Worm (Caenorhabditis elegans) whole organism, L3 larva: Measurements from ENCODE around the gene tsct-1.

Source experiments
- fkh-2 ChIP-seq: fragments of 150-350 bp; optimal IDR thresholded peaks from 2 replicates; lab custom pipeline; 2014; ENCODE audit warnings: missing biosample characterization, missing genetic modification reagents, missing genetic modification characterization
- lin-39 ChIP-seq: fragments of 150-350 bp; optimal IDR thresholded peaks from 2 replicates; lab custom pipeline; 2018; ENCODE audit warnings: missing biosample characterization, missing genetic modification reagents, missing genetic modification characterization
- nhr-237 ChIP-seq: fragments of 150-350 bp; optimal IDR thresholded peaks from 2 replicates; lab custom pipeline; 2014; ENCODE audit warnings: missing biosample characterization, missing genetic modification characterization
- nhr-28 ChIP-seq: fragments of 150-350 bp; optimal IDR thresholded peaks from 2 replicates; lab custom pipeline; 2014; ENCODE audit warnings: missing biosample characterization, missing genetic modification characterization
- nhr-77 ChIP-seq: fragments of 150-350 bp; optimal IDR thresholded peaks from 2 replicates; lab custom pipeline; 2014; ENCODE audit warnings: missing biosample characterization, missing genetic modification characterization
- pqm-1 ChIP-seq: fragments of 150-350 bp; optimal IDR thresholded peaks from 2 replicates; lab custom pipeline; 2017; ENCODE audit warnings: missing biosample characterization, missing genetic modification characterization, inconsistent platforms
- skn-1 ChIP-seq: fragments of 150-350 bp; optimal IDR thresholded peaks from 2 replicates; lab custom pipeline; 2014; ENCODE audit warnings: missing biosample characterization, missing genetic modification characterization
- tbx-2 ChIP-seq: sonication (generic microtip); optimal IDR thresholded peaks from 2 replicates; lab custom pipeline; 2016; ENCODE audit warnings: mild to moderate bottlenecking, missing genetic modification characterization, missing compliant biosample characterization
- unc-62 ChIP-seq: fragments of 150-350 bp; sonication (generic microtip); optimal IDR thresholded peaks from 4 replicates; lab custom pipeline; 2014; ENCODE audit warnings: missing biosample characterization, missing genetic modification reagents, missing genetic modification characterization

DNA sequence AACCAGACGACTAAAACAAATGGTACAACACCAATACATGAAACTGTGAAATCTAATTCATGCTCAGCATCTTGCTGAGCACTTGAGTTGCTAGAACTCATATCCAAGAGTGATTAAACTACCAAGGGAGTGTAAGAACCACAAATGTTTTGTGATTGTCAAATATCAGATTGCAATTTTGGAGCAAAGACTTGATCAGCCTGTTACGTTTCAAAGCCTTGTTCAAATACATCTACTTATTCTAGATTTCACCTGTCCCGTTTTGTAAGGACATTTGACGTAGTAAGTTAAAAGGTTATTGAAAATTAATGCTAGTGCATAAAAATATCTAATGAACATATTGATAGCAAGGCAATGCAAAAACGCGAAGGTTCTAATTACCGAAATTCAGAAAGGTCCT, 43.4 kb downstream of the tsct-1 start, which contains the start of gene F45E6.1:
- TF ChIP-seq unc-62 (GFP tag; lab: Kevin White, UChicago) = no peak
- TF ChIP-seq lin-39 (tag; lab: Kevin White, UChicago) = no peak
- TF ChIP-seq skn-1 (tag; lab: Kevin White, UChicago) = no peak
- no peak for TF ChIP-seq fkh-2 (tag; lab: Kevin White, UChicago)
- no peak for TF ChIP-seq nhr-77
- no peak for TF ChIP-seq pqm-1 (tag; lab: Kevin White, UChicago)
- no peak for TF ChIP-seq nhr-28 (tag; lab: Kevin White, UChicago)
- no peak for TF ChIP-seq tbx-2 (tag; lab: Kevin White, UChicago)
- TF ChIP-seq nhr-237 (tag; lab: Kevin White, UChicago) = no peak
